Worm (Caenorhabditis elegans) whole organism, L2 larva: Measurements from ENCODE around the gene T01B10.5.

Experiments used
- C34F6.9 ChIP-seq: fragments of 150-350 bp; optimal IDR thresholded peaks from 2 replicates; lab custom pipeline; 2014; ENCODE audit warnings: missing biosample characterization, missing genetic modification characterization
- F13H6.1 ChIP-seq: sonication (generic microtip); optimal IDR thresholded peaks from 2 replicates; lab custom pipeline; 2016; ENCODE audit warnings: missing genetic modification characterization, missing compliant biosample characterization
- R02D3.7 ChIP-seq: fragments of 150-350 bp; optimal IDR thresholded peaks from 2 replicates; lab custom pipeline; 2014; ENCODE audit warnings: missing biosample characterization, missing genetic modification characterization
- Y55F3AM.14 ChIP-seq: fragments of 200-800 bp; sonication (Bioruptor generic); optimal IDR thresholded peaks from 2 replicates; lab custom pipeline; 2018; ENCODE audit warnings: mild to moderate bottlenecking, missing genetic modification characterization, missing compliant biosample characterization
- ZK546.5 ChIP-seq: sonication (generic microtip); optimal IDR thresholded peaks from 2 replicates; lab custom pipeline; 2017; ENCODE audit warnings: missing biosample characterization, missing genetic modification characterization
- ama-1 ChIP-seq: fragments of 150-350 bp; optimal IDR thresholded peaks from 2 replicates; lab custom pipeline; 2018; ENCODE audit warnings: inconsistent platforms
- blmp-1 ChIP-seq: sonication (generic microtip); optimal IDR thresholded peaks from 2 replicates; lab custom pipeline; 2017; ENCODE audit warnings: missing genetic modification characterization, mild to moderate bottlenecking, missing compliant biosample characterization, antibody characterized with exemption, moderate library complexity; ENCODE audit not compliant: insufficient read depth
- ceh-16 ChIP-seq: fragments of 150-350 bp; optimal IDR thresholded peaks from 2 replicates; lab custom pipeline; 2014; ENCODE audit warnings: missing biosample characterization, missing genetic modification characterization
- ceh-82 ChIP-seq: fragments of 150-350 bp; optimal IDR thresholded peaks from 2 replicates; lab custom pipeline; 2014; ENCODE audit warnings: missing biosample characterization, missing genetic modification characterization
- crh-2 ChIP-seq: sonication (generic microtip); optimal IDR thresholded peaks from 2 replicates; lab custom pipeline; 2017; ENCODE audit warnings: missing biosample characterization, missing genetic modification characterization
- dmd-4 ChIP-seq: sonication (generic microtip); optimal IDR thresholded peaks from 2 replicates; lab custom pipeline; 2017; ENCODE audit warnings: missing biosample characterization, missing genetic modification characterization
- egl-27 ChIP-seq: sonication (generic microtip); optimal IDR thresholded peaks from 3 replicates; lab custom pipeline; 2017; ENCODE audit warnings: missing biosample characterization, missing genetic modification reagents, missing genetic modification characterization
- elt-1 ChIP-seq: fragments of 150-350 bp; optimal IDR thresholded peaks from 2 replicates; lab custom pipeline; 2014; ENCODE audit warnings: missing biosample characterization, missing genetic modification characterization
- fos-1 ChIP-seq: fragments of 150-350 bp; optimal IDR thresholded peaks from 2 replicates; lab custom pipeline; 2014; ENCODE audit warnings: missing biosample characterization, missing genetic modification characterization
- gmeb-1 ChIP-seq: fragments of 150-350 bp; optimal IDR thresholded peaks from 2 replicates; lab custom pipeline; 2014; ENCODE audit warnings: missing biosample characterization, missing genetic modification characterization
- lin-13 ChIP-seq: fragments of 150-350 bp; optimal IDR thresholded peaks from 2 replicates; lab custom pipeline; 2014; ENCODE audit warnings: missing biosample characterization, missing genetic modification reagents, missing genetic modification characterization
- lsy-2 ChIP-seq, 2 experiments: fragments of 150-350 bp in 1 of 2; sonication (generic microtip) in 1 of 2; optimal IDR thresholded peaks; 2 replicates each; lab custom pipeline; 2014 to 2017; ENCODE audit warnings: missing biosample characterization in 2 of 2, missing genetic modification characterization in 2 of 2
- mab-5 ChIP-seq: fragments of 150-350 bp; optimal IDR thresholded peaks from 2 replicates; lab custom pipeline; 2014; ENCODE audit warnings: missing biosample characterization, missing genetic modification characterization
- mbf-1 ChIP-seq: sonication (generic microtip); optimal IDR thresholded peaks from 2 replicates; lab custom pipeline; 2017; ENCODE audit warnings: missing biosample characterization, missing genetic modification characterization
- mdl-1 ChIP-seq, 2 experiments: fragments of 150-350 bp in 1 of 2; sonication (generic microtip) in 1 of 2; optimal IDR thresholded peaks; 2 replicates each; lab custom pipeline; 2017; ENCODE audit warnings: missing biosample characterization in 2 of 2, missing genetic modification characterization in 2 of 2
- nhr-10 ChIP-seq: sonication (generic microtip); optimal IDR thresholded peaks from 2 replicates; lab custom pipeline; 2017; ENCODE audit warnings: missing biosample characterization, missing genetic modification characterization
- nhr-11 ChIP-seq: fragments of 150-350 bp; optimal IDR thresholded peaks from 2 replicates; lab custom pipeline; 2014; ENCODE audit warnings: missing biosample characterization, missing genetic modification characterization
- nhr-12 ChIP-seq: fragments of 150-350 bp; optimal IDR thresholded peaks from 2 replicates; lab custom pipeline; 2014; ENCODE audit warnings: missing biosample characterization, missing genetic modification characterization
- nhr-129 ChIP-seq: fragments of 150-350 bp; optimal IDR thresholded peaks from 2 replicates; lab custom pipeline; 2014; ENCODE audit warnings: missing biosample characterization, missing genetic modification characterization
- nhr-21 ChIP-seq: fragments of 150-350 bp; optimal IDR thresholded peaks from 2 replicates; lab custom pipeline; 2014; ENCODE audit warnings: missing biosample characterization, missing genetic modification characterization
- nhr-237 ChIP-seq: fragments of 150-350 bp; optimal IDR thresholded peaks from 2 replicates; lab custom pipeline; 2014; ENCODE audit warnings: missing biosample characterization, missing genetic modification characterization
- nhr-77 ChIP-seq: fragments of 150-350 bp; optimal IDR thresholded peaks from 2 replicates; lab custom pipeline; 2014; ENCODE audit warnings: missing biosample characterization, missing genetic modification characterization
- sma-3 ChIP-seq: sonication (generic microtip); optimal IDR thresholded peaks from 2 replicates; lab custom pipeline; 2016; ENCODE audit warnings: missing genetic modification reagents, missing genetic modification characterization, missing compliant biosample characterization
- sma-9 ChIP-seq, 2 experiments: fragments of 150-350 bp in 1 of 2; sonication (generic microtip) in 1 of 2; optimal IDR thresholded peaks; 2 replicates each; lab custom pipeline; 2014 to 2016; ENCODE audit warnings: missing genetic modification characterization in 2 of 2, mild to moderate bottlenecking in 1 of 2, missing biosample characterization in 1 of 2, missing compliant biosample characterization in 1 of 2, missing genetic modification reagents in 1 of 2, moderate library complexity in 1 of 2
- snpc-4 ChIP-seq: fragments of 150-350 bp; optimal IDR thresholded peaks from 2 replicates; lab custom pipeline; 2014; ENCODE audit warnings: missing biosample characterization, missing genetic modification characterization
- unc-39 ChIP-seq: fragments of 150-350 bp; optimal IDR thresholded peaks from 2 replicates; lab custom pipeline; 2014; ENCODE audit warnings: missing biosample characterization, missing genetic modification characterization
- unc-55 ChIP-seq: fragments of 150-350 bp; sonication (generic microtip); optimal IDR thresholded peaks from 3 replicates; lab custom pipeline; 2014; ENCODE audit warnings: missing biosample characterization, missing genetic modification reagents, missing genetic modification characterization
- unc-62 ChIP-seq: fragments of 150-350 bp; optimal IDR thresholded peaks from 2 replicates; lab custom pipeline; 2014; ENCODE audit warnings: missing biosample characterization, missing genetic modification reagents, missing genetic modification characterization
- zag-1 ChIP-seq: fragments of 150-350 bp; optimal IDR thresholded peaks from 2 replicates; lab custom pipeline; 2014; ENCODE audit warnings: missing biosample characterization, missing genetic modification characterization
- ztf-11 ChIP-seq: sonication (generic microtip); optimal IDR thresholded peaks from 2 replicates; lab custom pipeline; 2017; ENCODE audit warnings: missing biosample characterization, missing genetic modification characterization
- ztf-4 ChIP-seq: fragments of 150-350 bp; optimal IDR thresholded peaks from 2 replicates; lab custom pipeline; 2014; ENCODE audit warnings: missing biosample characterization, missing genetic modification characterization

T01B10.5 gene

ce11 chrX:8460958-8461357, 34.1 kb upstream of the T01B10.5 start:
- TF ChIP-seq mab-5, result no peak
- TF ChIP-seq mdl-1 (tag; optimal IDR thresholded peaks at IDR 0.05; lab: Kevin White, UChicago), result no peak
- TF ChIP-seq nhr-11 (tag; lab: Kevin White, UChicago), result no peak
- no peak for TF ChIP-seq blmp-1 (tag; lab: Kevin White, UChicago)
- no peak for TF ChIP-seq ama-1 (lab: Kevin White, UChicago)
- TF ChIP-seq Y55F3AM.14 (GFP tag; lab: Kevin White, UChicago), result no peak
- TF ChIP-seq zag-1 (tag; lab: Kevin White, UChicago), result no peak
- no peak for TF ChIP-seq dmd-4 (tag; lab: Kevin White, UChicago)

ce11 chrX:8463085-8463645, 31.9 kb upstream of the T01B10.5 start, which contains the start of gene F16F9.4:
F16F9.4 (minus strand) TSS chrX:8463360.
- no peak for TF ChIP-seq sma-3 (GFP tag; lab: Kevin White, UChicago)
- no peak for TF ChIP-seq nhr-77 (tag; lab: Kevin White, UChicago)
- no peak for TF ChIP-seq ZK546.5
- TF ChIP-seq fos-1 (tag; lab: Kevin White, UChicago), result peak; percentile 29
- TF ChIP-seq, all 48 proteins: peak for 1

- TF ChIP-seq lsy-2 (tag; optimal IDR thresholded peaks at IDR 0.05; lab: Kevin White, UChicago) (no peak), elt-1 (peak; percentile 15)
- TF ChIP-seq, all 48 proteins: peak for 1
Observed at ce11 chrX:8463889-8464444, 31.1 kb upstream of the T01B10.5 start.

ce11 chrX:8470126-8470772, 24.9 kb upstream of the T01B10.5 start, which contains the start of gene mec-10:
mec-10 (minus strand) TSS chrX:8470314.
- no peak for TF ChIP-seq F13H6.1
- TF ChIP-seq dmd-4 (tag; lab: Kevin White, UChicago), result no peak
- TF ChIP-seq lsy-2 (tag; optimal IDR thresholded peaks at IDR 0.05; lab: Kevin White, UChicago), result no peak
- TF ChIP-seq unc-55 (GFP tag; lab: Kevin White, UChicago), result peak; percentile 66
- no peak for TF ChIP-seq ama-1 (lab: Kevin White, UChicago)
- no peak for TF ChIP-seq unc-62 (GFP tag; lab: Kevin White, UChicago)
- TF ChIP-seq nhr-10 (tag; lab: Kevin White, UChicago), result no peak
- peak; percentile 3 for TF ChIP-seq sma-3 (GFP tag; lab: Kevin White, UChicago)
- TF ChIP-seq elt-1, result no peak
- no peak for TF ChIP-seq nhr-11 (tag; lab: Kevin White, UChicago)
- no peak for TF ChIP-seq mdl-1 (tag; optimal IDR thresholded peaks at IDR 0.05; lab: Kevin White, UChicago)
- TF ChIP-seq mab-5, result no peak
- TF ChIP-seq nhr-237 (tag; lab: Kevin White, UChicago), result no peak
- no peak for TF ChIP-seq ZK546.5
- no peak for TF ChIP-seq nhr-12 (tag; lab: Kevin White, UChicago)
- no peak for TF ChIP-seq mbf-1 (tag; lab: Kevin White, UChicago)
- TF ChIP-seq nhr-77 (tag; lab: Kevin White, UChicago), result no peak
- no peak for TF ChIP-seq lin-13 (GFP tag; lab: Kevin White, UChicago)
- no peak for TF ChIP-seq ceh-16 (tag; lab: Kevin White, UChicago)
- TF ChIP-seq fos-1 (tag; lab: Kevin White, UChicago), result peak; percentile 87
- no peak for TF ChIP-seq ztf-11
- TF ChIP-seq Y55F3AM.14 (GFP tag; lab: Kevin White, UChicago), result no peak
- peak; percentile 65 for TF ChIP-seq crh-2 (tag; lab: Kevin White, UChicago)
- TF ChIP-seq ztf-4, result no peak
- no peak for TF ChIP-seq unc-39 (tag; lab: Kevin White, UChicago)
- TF ChIP-seq egl-27 (tag; lab: Kevin White, UChicago), result no peak
- no peak for TF ChIP-seq nhr-129 (tag; lab: Kevin White, UChicago)
- TF ChIP-seq gmeb-1 (tag; lab: Kevin White, UChicago), result peak; percentile 20
- TF ChIP-seq sma-9 (GFP tag; optimal IDR thresholded peaks at IDR 0.05; lab: Kevin White, UChicago), result peak; percentile 65
- no peak for TF ChIP-seq sma-9 (tag; optimal IDR thresholded peaks at IDR 0.05; lab: Kevin White, UChicago)
- no peak for TF ChIP-seq R02D3.7 (tag; lab: Kevin White, UChicago)
- TF ChIP-seq C34F6.9 (tag; lab: Kevin White, UChicago), result no peak
- no peak for TF ChIP-seq snpc-4 (tag; lab: Kevin White, UChicago)
- no peak for TF ChIP-seq nhr-21 (tag; lab: Kevin White, UChicago)
- no peak for TF ChIP-seq ceh-82
